Worm (Caenorhabditis elegans) whole organism, L3 larva: ENCODE results near the gene srj-53.
A peak's percentile ranks its signal among the peaks of the same experiment; 100 is the strongest.

Experiments
- ZK546.5 ChIP-seq: sonication (generic microtip); optimal IDR thresholded peaks from 2 replicates; lab custom pipeline; 2017; ENCODE audit warnings: missing biosample characterization, missing genetic modification characterization
- ama-1 ChIP-seq: fragments of 150-350 bp; optimal IDR thresholded peaks from 2 replicates; lab custom pipeline; 2018
- ceh-82 ChIP-seq: fragments of 150-350 bp; optimal IDR thresholded peaks from 2 replicates; lab custom pipeline; 2014; ENCODE audit warnings: missing biosample characterization, missing genetic modification characterization
- fos-1 ChIP-seq: fragments of 150-350 bp; optimal IDR thresholded peaks from 2 replicates; lab custom pipeline; 2014; ENCODE audit warnings: missing biosample characterization, missing genetic modification characterization
- lin-15B ChIP-seq: fragments of 150-350 bp; optimal IDR thresholded peaks from 2 replicates; lab custom pipeline; 2014; ENCODE audit warnings: missing biosample characterization, missing genetic modification characterization
- mdl-1 ChIP-seq: fragments of 150-350 bp; optimal IDR thresholded peaks from 2 replicates; lab custom pipeline; 2014; ENCODE audit warnings: missing biosample characterization, missing genetic modification characterization
- nhr-12 ChIP-seq: fragments of 150-350 bp; optimal IDR thresholded peaks from 2 replicates; lab custom pipeline; 2014; ENCODE audit warnings: missing biosample characterization, missing genetic modification characterization
- nhr-23 ChIP-seq: fragments of 150-350 bp; optimal IDR thresholded peaks from 2 replicates; lab custom pipeline; 2014; ENCODE audit warnings: missing biosample characterization, missing genetic modification reagents, missing genetic modification characterization
- nhr-237 ChIP-seq: fragments of 150-350 bp; optimal IDR thresholded peaks from 2 replicates; lab custom pipeline; 2014; ENCODE audit warnings: missing biosample characterization, missing genetic modification characterization
- nhr-76 ChIP-seq: fragments of 150-350 bp; sonication (generic microtip); optimal IDR thresholded peaks from 5 replicates; lab custom pipeline; 2014; ENCODE audit warnings: missing biosample characterization, missing genetic modification characterization
- pqm-1 ChIP-seq: fragments of 150-350 bp; optimal IDR thresholded peaks from 2 replicates; lab custom pipeline; 2017; ENCODE audit warnings: missing biosample characterization, missing genetic modification characterization, inconsistent platforms
- unc-62 ChIP-seq: fragments of 150-350 bp; sonication (generic microtip); optimal IDR thresholded peaks from 4 replicates; lab custom pipeline; 2014; ENCODE audit warnings: missing biosample characterization, missing genetic modification reagents, missing genetic modification characterization

DNA sequence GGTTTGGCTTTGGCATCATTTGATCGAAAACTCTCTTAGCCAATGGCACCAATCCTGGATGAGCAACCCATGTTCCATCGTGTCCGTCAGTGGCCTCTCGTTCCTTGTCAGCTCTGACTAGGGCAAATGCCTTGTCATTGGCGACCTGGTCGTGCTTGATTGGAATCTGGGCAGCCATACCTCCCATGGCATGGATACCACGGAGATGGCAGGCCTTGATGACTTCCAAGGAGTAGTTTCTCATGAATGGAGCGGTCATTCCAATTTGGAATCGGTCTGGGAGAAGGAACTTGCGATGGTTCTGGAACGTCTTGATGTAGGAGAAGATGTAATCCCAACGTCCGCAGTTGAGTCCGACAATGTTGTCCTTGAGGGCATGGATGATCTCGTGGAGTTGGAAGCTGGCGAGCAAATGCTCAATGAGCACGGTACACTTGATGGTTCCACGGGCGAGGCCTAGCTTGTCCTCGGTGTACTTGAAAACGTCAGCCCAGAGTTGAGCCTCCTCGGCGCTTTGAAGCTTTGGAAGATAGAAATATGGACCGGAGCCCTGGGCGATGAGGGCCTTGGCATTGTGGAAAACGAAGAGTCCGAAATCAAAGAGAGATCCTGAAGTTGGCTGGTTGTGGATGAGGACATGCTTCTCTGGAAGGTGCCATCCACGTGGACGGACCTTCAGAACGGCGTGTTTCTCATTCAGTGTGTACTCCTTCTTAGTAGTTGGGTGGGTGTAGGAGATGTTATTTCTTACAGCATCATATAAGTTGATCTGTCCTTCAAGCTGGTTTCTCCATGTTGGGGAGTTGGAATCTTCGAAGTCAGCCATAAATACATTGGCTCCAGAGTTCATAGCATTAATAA is 30.7 kb upstream of the srj-53 start:
- TF ChIP-seq unc-62 (no peak), ceh-82 (no peak), ZK546.5 (tag; lab: Kevin White, UChicago) (no peak), nhr-237 (tag; lab: Kevin White, UChicago) (no peak), lin-15B (tag; lab: Kevin White, UChicago) (no peak), nhr-12 (no peak), nhr-23 (no peak), ama-1 (lab: Kevin White, UChicago) (peak; percentile 92), pqm-1 (no peak), mdl-1 (tag; lab: Kevin White, UChicago) (no peak), nhr-76 (tag; lab: Kevin White, UChicago) (no peak), fos-1 (tag; lab: Kevin White, UChicago) (no peak)
